Worm (Caenorhabditis elegans) whole organism, midembryonic: ENCODE data around the gene nhr-180.

ENCODE experiments used
- T22C8.4 ChIP-seq: fragments of 200-800 bp; sonication (Bioruptor generic); IDR thresholded peaks from 2 replicates; pipeline ENCODE4 v1.3.6; 2022; ENCODE audit warnings: missing genetic modification characterization, missing compliant biosample characterization
- cog-1 ChIP-seq: sonication (generic microtip); optimal IDR thresholded peaks from 2 replicates; lab custom pipeline; 2016; ENCODE audit warnings: missing genetic modification characterization, missing compliant biosample characterization
- med-1 ChIP-seq: sonication (generic microtip); optimal IDR thresholded peaks from 2 replicates; lab custom pipeline; 2017; ENCODE audit warnings: missing genetic modification characterization, mild to moderate bottlenecking, missing compliant biosample characterization, antibody characterized with exemption, missing genetic modification reagents; ENCODE audit not compliant: insufficient read depth
- ref-1 ChIP-seq: fragments of 200-800 bp; sonication (Bioruptor generic); conservative IDR thresholded peaks from 2 replicates; pipeline ENCODE4 v1.3.6; 2022; ENCODE audit warnings: missing genetic modification reagents, missing genetic modification characterization, missing compliant biosample characterization
- tab-1 ChIP-seq: fragments of 200-800 bp; sonication (Bioruptor generic); IDR thresholded peaks from 2 replicates; pipeline ENCODE4 v1.3.6; 2022; ENCODE audit warnings: missing genetic modification characterization, missing compliant biosample characterization
- ztf-23 ChIP-seq: fragments of 200-800 bp; sonication (Bioruptor generic); IDR thresholded peaks from 2 replicates; pipeline ENCODE4 v1.3.6; 2022; ENCODE audit warnings: missing genetic modification reagents, missing genetic modification characterization, missing compliant biosample characterization
- ztf-29 ChIP-seq: fragments of 200-800 bp; sonication (Bioruptor generic); IDR thresholded peaks from 2 replicates; pipeline ENCODE4 v1.3.6; 2022; ENCODE audit warnings: missing genetic modification reagents, missing genetic modification characterization, missing compliant biosample characterization

ce11 chrV:660210-660609, 7.1 kb downstream of the nhr-180 start, which contains the start of gene F31F4.17:
- no peak for TF ChIP-seq T22C8.4 (GFP tag; lab: Robert Waterston, UW)
- TF ChIP-seq ztf-23 (GFP tag; lab: Robert Waterston, UW), result no peak
- TF ChIP-seq ztf-29 (GFP tag; lab: Robert Waterston, UW), result no peak
- TF ChIP-seq cog-1, result no peak
- no peak for TF ChIP-seq med-1
- TF ChIP-seq ref-1 (GFP tag; lab: Robert Waterston, UW), result no peak
- no peak for TF ChIP-seq tab-1
